Worm (Caenorhabditis elegans): ENCODE measurements around the gene B0563.8.
"Not testable (repeated sequence)": the region's sequence is repeated elsewhere in the genome, so short reads cannot be mapped to it uniquely, and the experiment has no call there.

ce11 chrX:9203468-9203867, 29.2 kb upstream of the B0563.8 start, which contains the start of gene crb-3:
- not testable (repeated sequence) for TF ChIP-seq ztf-23 (GFP tag; IDR thresholded peaks at IDR 0.05); ref-1 (GFP tag; conservative IDR thresholded peaks at IDR 0.05); med-1 (GFP tag; optimal IDR thresholded peaks at IDR 0.05; ENCODE audit: insufficient read depth); cog-1 (tag; optimal IDR thresholded peaks at IDR 0.05); flt-1 (GFP tag; IDR thresholded peaks at IDR 0.05); ztf-29 (GFP tag; IDR thresholded peaks at IDR 0.05); T22C8.4 (GFP tag; IDR thresholded peaks at IDR 0.05)
